Fruit fly (Drosophila melanogaster) whole organism, embryonic: ENCODE measurements around the gene SmydA-2.

Experiments used
- Abd-B ChIP-seq: fragments of 200-800 bp; sonication (Bioruptor generic); optimal IDR thresholded peaks from 2 replicates; lab custom pipeline; 2018; ENCODE audit warnings: missing biosample characterization, mild to moderate bottlenecking, missing genetic modification characterization, moderate library complexity
- Ada2b ChIP-seq: fragments of 200-800 bp; sonication (Bioruptor generic); IDR thresholded peaks from 2 replicates; pipeline ENCODE4 v1.3.6; 2022; ENCODE audit warnings: missing biosample characterization, missing genetic modification characterization
- B-H1 ChIP-seq: fragments of 200-800 bp; sonication (Bioruptor generic); IDR thresholded peaks from 3 replicates; pipeline ENCODE4 v1.3.6; 2022; ENCODE audit warnings: missing biosample characterization, missing genetic modification characterization
- BEAF-32 ChIP-seq: fragments of 200-800 bp; sonication (Bioruptor generic); optimal IDR thresholded peaks from 3 replicates; lab custom pipeline; 2017; ENCODE audit warnings: missing biosample characterization, missing genetic modification characterization, mild to moderate bottlenecking, moderate library complexity, missing genetic modification reagents
- CG10366 ChIP-seq: fragments of 200-800 bp; sonication (Bioruptor generic); IDR thresholded peaks from 2 replicates; pipeline ENCODE4 v1.3.6; 2022; ENCODE audit warnings: missing biosample characterization, missing genetic modification characterization
- CG11456 ChIP-seq: fragments of 200-800 bp; sonication (Bioruptor generic); IDR thresholded peaks from 3 replicates; pipeline ENCODE4 v1.3.6; 2022; ENCODE audit warnings: missing biosample characterization, missing genetic modification characterization
- CG12391 ChIP-seq: fragments of 200-800 bp; sonication (Bioruptor generic); optimal IDR thresholded peaks from 3 replicates; lab custom pipeline; 2018; ENCODE audit warnings: missing biosample characterization, mild to moderate bottlenecking, missing genetic modification characterization, moderate library complexity
- CG12769 ChIP-seq: fragments of 200-800 bp; sonication (Bioruptor generic); optimal IDR thresholded peaks from 2 replicates; lab custom pipeline; 2019; ENCODE audit warnings: missing biosample characterization, mild to moderate bottlenecking, missing genetic modification characterization, moderate library complexity
- CG17385 ChIP-seq: fragments of 200-800 bp; sonication (Bioruptor generic); optimal IDR thresholded peaks from 3 replicates; lab custom pipeline; 2018; ENCODE audit warnings: missing biosample characterization, mild to moderate bottlenecking, missing genetic modification characterization
- CG1792 ChIP-seq: fragments of 200-800 bp; sonication (Bioruptor generic); optimal IDR thresholded peaks from 2 replicates; lab custom pipeline; 2016; ENCODE audit warnings: missing biosample characterization, missing genetic modification characterization
- CG2875 ChIP-seq: fragments of 200-800 bp; sonication (Bioruptor generic); optimal IDR thresholded peaks from 2 replicates; lab custom pipeline; 2017; ENCODE audit warnings: missing biosample characterization, mild to moderate bottlenecking, missing genetic modification characterization, missing genetic modification reagents
- CG30020 ChIP-seq: fragments of 200-800 bp; optimal IDR thresholded peaks from 2 replicates; lab custom pipeline; 2019; ENCODE audit warnings: missing biosample characterization, mild to moderate bottlenecking, missing genetic modification characterization, moderate library complexity
- CG31388 ChIP-seq: fragments of 200-800 bp; sonication (Bioruptor generic); optimal IDR thresholded peaks from 2 replicates; lab custom pipeline; 2016; ENCODE audit warnings: missing biosample characterization, missing genetic modification characterization
- CG4328 ChIP-seq: fragments of 200-800 bp; sonication (Bioruptor generic); optimal IDR thresholded peaks from 3 replicates; lab custom pipeline; 2017; ENCODE audit warnings: missing biosample characterization, missing genetic modification reagents, missing genetic modification characterization
- CG8281 ChIP-seq: fragments of 200-800 bp; sonication (Bioruptor generic); optimal IDR thresholded peaks from 2 replicates; lab custom pipeline; 2018; ENCODE audit warnings: missing biosample characterization, mild to moderate bottlenecking, missing genetic modification characterization, moderate library complexity
- CG8290 ChIP-seq, 3 experiments: fragments of 200-800 bp; sonication (Bioruptor generic); optimal IDR thresholded peaks; 2 replicates each; lab custom pipeline; 2016 to 2019; ENCODE audit warnings: missing biosample characterization in 3 of 3, missing genetic modification characterization in 3 of 3, mild to moderate bottlenecking in 2 of 3, moderate library complexity in 1 of 3
- D19A ChIP-seq: fragments of 200-800 bp; optimal IDR thresholded peaks from 3 replicates; lab custom pipeline; 2019; ENCODE audit warnings: missing biosample characterization, mild to moderate bottlenecking, missing genetic modification characterization, moderate library complexity
- D19B ChIP-seq: fragments of 200-800 bp; sonication (Bioruptor generic); optimal IDR thresholded peaks from 2 replicates; lab custom pipeline; 2017; ENCODE audit warnings: missing biosample characterization, mild to moderate bottlenecking, missing genetic modification characterization
- HmgD ChIP-seq: fragments of 200-800 bp; sonication (Bioruptor generic); optimal IDR thresholded peaks from 3 replicates; lab custom pipeline; 2016; ENCODE audit warnings: missing biosample characterization, missing genetic modification characterization
- MBD-R2 ChIP-seq: fragments of 200-800 bp; sonication (Bioruptor generic); IDR thresholded peaks from 2 replicates; pipeline ENCODE4 v1.3.6; 2022; ENCODE audit warnings: missing biosample characterization, missing genetic modification characterization
- Med ChIP-seq: fragments of 200-800 bp; sonication (Bioruptor generic); peaks from one replicate; lab custom pipeline; 2016; ENCODE audit warnings: missing biosample characterization, missing genetic modification characterization, mild to moderate bottlenecking, inconsistent platforms, moderate library complexity
- Mes4 ChIP-seq: fragments of 200-800 bp; sonication (Bioruptor generic); optimal IDR thresholded peaks from 2 replicates; lab custom pipeline; 2016; ENCODE audit warnings: missing biosample characterization, missing genetic modification characterization
- Mrtf ChIP-seq: fragments of 200-800 bp; sonication (Bioruptor generic); IDR thresholded peaks from 3 replicates; pipeline ENCODE4 v1.3.6; 2022; ENCODE audit warnings: missing biosample characterization, missing genetic modification characterization
- Nf-YA ChIP-seq: fragments of 200-800 bp; sonication (Bioruptor generic); IDR thresholded peaks from 2 replicates; pipeline ENCODE4 v1.3.6; 2022; ENCODE audit warnings: missing biosample characterization, missing genetic modification characterization
- Pdp1 ChIP-seq, 2 experiments: fragments of 200-800 bp; sonication (Bioruptor generic); optimal IDR thresholded peaks; 3 replicates each; lab custom pipeline; 2016; ENCODE audit warnings: missing biosample characterization in 2 of 2, missing genetic modification characterization in 2 of 2, mild to moderate bottlenecking in 1 of 2, moderate library complexity in 1 of 2
- Six4 ChIP-seq: fragments of 200-800 bp; sonication (Bioruptor generic); optimal IDR thresholded peaks from 2 replicates; lab custom pipeline; 2016; ENCODE audit warnings: missing biosample characterization, missing genetic modification characterization
- Sry-β ChIP-seq: fragments of 200-800 bp; sonication (Bioruptor generic); optimal IDR thresholded peaks from 2 replicates; lab custom pipeline; 2018; ENCODE audit warnings: missing biosample characterization, mild to moderate bottlenecking, missing genetic modification characterization, moderate library complexity
- abd-A ChIP-seq: fragments of 200-800 bp; sonication (Bioruptor generic); optimal IDR thresholded peaks from 3 replicates; lab custom pipeline; 2019; ENCODE audit warnings: missing biosample characterization, mild to moderate bottlenecking, missing genetic modification characterization, moderate library complexity
- br ChIP-seq: fragments of >200 bp; optimal IDR thresholded peaks from 2 replicates; lab custom pipeline; 2017
- chinmo ChIP-seq: fragments of 200-800 bp; sonication (Bioruptor generic); IDR thresholded peaks from 4 replicates; pipeline ENCODE4 v1.3.6; 2022; ENCODE audit warnings: missing biosample characterization, missing genetic modification characterization; ENCODE audit not compliant: partially characterized antibody
- crol ChIP-seq: fragments of 200-800 bp; sonication (Bioruptor generic); IDR thresholded peaks from 2 replicates; pipeline ENCODE4 v1.3.6; 2022; ENCODE audit warnings: missing biosample characterization, missing genetic modification characterization
- cwo ChIP-seq: fragments of 200-800 bp; sonication (Bioruptor generic); optimal IDR thresholded peaks from 3 replicates; lab custom pipeline; 2017; ENCODE audit warnings: missing biosample characterization, missing genetic modification characterization, mild to moderate bottlenecking, moderate library complexity, missing genetic modification reagents
- dati ChIP-seq: fragments of 200-800 bp; sonication (Bioruptor generic); IDR thresholded peaks from 2 replicates; pipeline ENCODE4 v1.3.6; 2022; ENCODE audit warnings: missing biosample characterization, missing genetic modification characterization
- exex ChIP-seq: fragments of 200-800 bp; sonication (Bioruptor generic); optimal IDR thresholded peaks from 4 replicates; lab custom pipeline; 2018; ENCODE audit warnings: missing biosample characterization, mild to moderate bottlenecking, missing genetic modification characterization, moderate library complexity
- gcm ChIP-seq: fragments of 200-800 bp; sonication (Bioruptor generic); optimal IDR thresholded peaks from 2 replicates; lab custom pipeline; 2019; ENCODE audit warnings: missing biosample characterization, mild to moderate bottlenecking, missing genetic modification characterization, moderate library complexity
- grn ChIP-seq: fragments of 200-800 bp; sonication (Bioruptor generic); optimal IDR thresholded peaks from 3 replicates; lab custom pipeline; 2017; ENCODE audit warnings: missing biosample characterization, missing genetic modification characterization
- kay ChIP-seq: fragments of 200-800 bp; sonication (Bioruptor generic); optimal IDR thresholded peaks from 2 replicates; lab custom pipeline; 2016; ENCODE audit warnings: missing biosample characterization, missing genetic modification characterization
- mirr ChIP-seq: fragments of 200-800 bp; sonication (Bioruptor generic); optimal IDR thresholded peaks from 3 replicates; lab custom pipeline; 2018; ENCODE audit warnings: missing biosample characterization, mild to moderate bottlenecking, missing genetic modification characterization
- odd ChIP-seq: fragments of 200-800 bp; sonication (Bioruptor generic); optimal IDR thresholded peaks from 2 replicates; lab custom pipeline; 2017; ENCODE audit warnings: missing biosample characterization, mild to moderate bottlenecking, missing genetic modification characterization
- otp ChIP-seq: fragments of 200-800 bp; sonication (Bioruptor generic); IDR thresholded peaks from 3 replicates; pipeline ENCODE4, ENCODE4 v1.3.6; 2022; ENCODE audit warnings: missing biosample characterization, missing genetic modification characterization
- pho ChIP-seq: fragments of 200-800 bp; sonication (Bioruptor generic); optimal IDR thresholded peaks from 2 replicates; lab custom pipeline; 2016; ENCODE audit warnings: missing biosample characterization, missing genetic modification characterization
- ranshi ChIP-seq: fragments of 200-800 bp; sonication (Bioruptor generic); IDR thresholded peaks from 2 replicates; pipeline ENCODE4 v1.3.6; 2022; ENCODE audit warnings: missing biosample characterization, missing genetic modification characterization
- sens-2 ChIP-seq: fragments of 200-800 bp; sonication (Bioruptor generic); IDR thresholded peaks from 2 replicates; pipeline ENCODE4 v1.3.6; 2022; ENCODE audit warnings: missing biosample characterization, missing genetic modification characterization
- slbo ChIP-seq: fragments of 200-800 bp; sonication (Bioruptor generic); IDR thresholded peaks from 2 replicates; pipeline ENCODE4 v1.3.6; 2022; ENCODE audit warnings: missing biosample characterization, missing genetic modification characterization
- so ChIP-seq: fragments of 200-800 bp; sonication (Bioruptor generic); IDR thresholded peaks from 3 replicates; pipeline ENCODE4 v1.3.6; 2022; ENCODE audit warnings: missing biosample characterization, missing genetic modification characterization
- sug ChIP-seq: fragments of 200-800 bp; optimal IDR thresholded peaks from 2 replicates; lab custom pipeline; 2019; ENCODE audit warnings: missing biosample characterization, mild to moderate bottlenecking, missing genetic modification characterization, moderate library complexity
- tin ChIP-seq: fragments of 200-800 bp; sonication (Bioruptor generic); optimal IDR thresholded peaks from 3 replicates; lab custom pipeline; 2016; ENCODE audit warnings: missing biosample characterization, missing genetic modification characterization
- usp ChIP-seq: fragments of >200 bp; optimal IDR thresholded peaks from 2 replicates; lab custom pipeline; 2017; ENCODE audit warnings: missing biosample characterization, missing genetic modification characterization
- wdn ChIP-seq: fragments of 200-800 bp; sonication (Bioruptor generic); IDR thresholded peaks from 2 replicates; pipeline ENCODE4 v1.3.6; 2022; ENCODE audit warnings: missing biosample characterization, missing genetic modification characterization
- zfh1 ChIP-seq: fragments of 200-800 bp; sonication (Bioruptor generic); IDR thresholded peaks from 3 replicates; pipeline ENCODE4 v1.3.6; 2022; ENCODE audit warnings: missing biosample characterization, missing genetic modification characterization

Gene SmydA-2

dm6 chr3L:19020467-19020866, 17.4 kb upstream of the SmydA-2 start (continued):
- TF ChIP-seq br (lab: Kevin White, UChicago) (no peak), ranshi (GFP tag; lab: Robert Waterston, UW) (no peak), CG31388 (no peak), tin (GFP tag; lab: Kevin White, UChicago) (no peak), CG30020 (no peak), grn (GFP tag; lab: Kevin White, UChicago) (no peak), zfh1 (0 out of 3 replicates have a peak, but pooled peaks have one; percentile 26), D19B (no peak), crol (GFP tag; lab: Robert Waterston, UW) (0 out of 2 replicates have a peak, but pooled peaks have one; percentile 6), Sry-β (GFP tag; lab: Kevin White, UChicago) (no peak)
- TF ChIP-seq, all 482 proteins: peak for 12

- TF ChIP-seq abd-A (tag; lab: Kevin White, UChicago) (peak; percentile 94), Pdp1 (GFP tag; optimal IDR thresholded peaks at IDR 0.05; lab: Kevin White, UChicago) (peak in 1 of 2 experiments; percentile 34), MBD-R2 (peak; percentile 18; the same call in 1 of the 2 replicates), chinmo (GFP tag; lab: Robert Waterston, UW) (0 out of 4 replicates have a peak, but pooled peaks have one; percentile 71), Nf-YA (GFP tag; lab: Robert Waterston, UW) (no peak), CG8290 (GFP tag; optimal IDR thresholded peaks at IDR 0.05; lab: Kevin White, UChicago) (no peak), CG8290 (tag; optimal IDR thresholded peaks at IDR 0.05; lab: Kevin White, UChicago) (peak in 1 of 2 experiments; percentile 47), CG12391 (no peak), mirr (GFP tag; lab: Kevin White, UChicago) (peak; percentile 52), otp (GFP tag; lab: Robert Waterston, UW) (no peak), B-H1 (GFP tag; lab: Robert Waterston, UW) (no peak), sug (peak; percentile 1), so (peak; percentile 14; the same call in 1 of the 3 replicates), Abd-B (GFP tag; lab: Kevin White, UChicago) (peak; percentile 34), exex (tag; lab: Kevin White, UChicago) (no peak), HmgD (no peak), wdn (GFP tag; lab: Robert Waterston, UW) (no peak), sens-2 (GFP tag; lab: Robert Waterston, UW) (no peak), slbo (GFP tag; lab: Robert Waterston, UW) (0 out of 2 replicates have a peak, but pooled peaks have one; percentile 0), pho (no peak), Ada2b (GFP tag; lab: Robert Waterston, UW) (no peak), crol (GFP tag; lab: Robert Waterston, UW) (peak; percentile 90), CG4328 (GFP tag; lab: Kevin White, UChicago) (peak; percentile 45), D19A (peak; percentile 39), CG10366 (GFP tag; lab: Robert Waterston, UW) (no peak), CG2875 (GFP tag; lab: Kevin White, UChicago) (no peak), Six4 (no peak), CG8281 (tag; lab: Kevin White, UChicago) (no peak), BEAF-32 (GFP tag; lab: Kevin White, UChicago) (no peak), odd (GFP tag; lab: Kevin White, UChicago) (no peak), kay (GFP tag; lab: Kevin White, UChicago) (no peak), dati (GFP tag; lab: Robert Waterston, UW) (no peak), cwo (GFP tag; lab: Kevin White, UChicago) (peak; percentile 80), Mes4 (GFP tag; lab: Kevin White, UChicago) (no peak), CG17385 (no peak), usp (no peak), Med (GFP tag; lab: Kevin White, UChicago) (peak; percentile 62), Mrtf (no peak), CG11456 (GFP tag; lab: Robert Waterston, UW) (0 out of 3 replicates have a peak, but pooled peaks have one; percentile 52), gcm (GFP tag; lab: Kevin White, UChicago) (no peak), CG1792 (no peak), CG12769 (peak; percentile 83)
Observed at dm6 chr3L:19019308-19019749, 16.3 kb upstream of the SmydA-2 start.
